Worm (Caenorhabditis elegans): Measurements from ENCODE around the gene F09E5.16.
A peak's percentile ranks its signal among the peaks of the same experiment; 100 is the strongest.

F09E5.16 gene

DNA sequence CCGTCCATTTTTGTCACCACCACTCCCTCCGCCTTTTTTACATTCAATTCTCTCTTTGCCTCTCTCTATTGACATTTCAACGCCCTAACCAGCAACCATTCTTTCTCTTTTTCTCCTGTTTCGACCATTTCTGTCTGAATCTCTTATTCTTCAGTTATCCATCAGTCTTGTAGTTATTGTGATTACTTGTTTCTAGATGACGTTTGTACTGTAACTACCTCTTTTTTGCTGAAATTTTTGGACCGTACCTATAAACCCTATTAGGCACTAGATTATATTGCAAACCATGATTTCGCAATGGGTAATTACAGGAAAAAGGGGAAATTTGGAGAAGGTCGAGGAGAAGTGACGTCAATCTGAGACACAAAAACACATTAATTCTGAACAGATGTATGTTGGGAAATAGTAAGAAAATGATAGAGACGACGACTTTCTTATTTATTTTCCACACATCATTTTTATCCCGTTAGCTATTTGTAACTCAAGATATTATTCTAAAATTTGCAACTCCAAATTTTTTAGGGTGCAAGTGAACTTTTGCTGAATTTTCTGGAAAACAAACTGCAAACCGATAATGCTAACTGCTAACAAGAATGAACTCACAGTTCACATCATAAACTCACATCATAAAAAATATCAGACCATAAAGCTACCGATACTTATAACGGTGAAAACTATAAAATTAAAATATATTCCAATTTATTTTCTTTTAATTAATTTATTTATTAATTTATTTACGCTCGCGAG lies 45.2 kb downstream of the F09E5.16 start:
- TF ChIP-seq pha-4 (tag; optimal IDR thresholded peaks at IDR 0.05) (peak; percentile 6), bed-3 (GFP tag; optimal IDR thresholded peaks at IDR 0.05) (no peak)
